Fruit fly (Drosophila melanogaster) whole organism, embryonic: ENCODE data around the gene Cwc25.

ENCODE experiments used
- Ada2b ChIP-seq: fragments of 200-800 bp; sonication (Bioruptor generic); IDR thresholded peaks from 2 replicates; pipeline ENCODE4 v1.3.6; 2022; ENCODE audit warnings: missing biosample characterization, missing genetic modification characterization
- CG10147 ChIP-seq: fragments of 200-800 bp; sonication (Bioruptor generic); optimal IDR thresholded peaks from 2 replicates; lab custom pipeline; 2019; ENCODE audit warnings: missing biosample characterization, mild to moderate bottlenecking, missing genetic modification characterization, moderate library complexity
- CG10462 ChIP-seq: fragments of 200-800 bp; sonication (Bioruptor generic); optimal IDR thresholded peaks from 2 replicates; lab custom pipeline; 2016; ENCODE audit warnings: missing biosample characterization, missing genetic modification characterization
- CG12104 ChIP-seq: fragments of 200-800 bp; sonication (Bioruptor generic); optimal IDR thresholded peaks from 3 replicates; lab custom pipeline; 2016; ENCODE audit warnings: missing biosample characterization, missing genetic modification characterization
- CG14860 ChIP-seq: fragments of 200-800 bp; sonication (Bioruptor generic); IDR thresholded peaks from 3 replicates; pipeline ENCODE4 v1.3.6; 2022; ENCODE audit warnings: missing biosample characterization, missing genetic modification characterization; ENCODE audit not compliant: partially characterized antibody
- CG2889 ChIP-seq: fragments of 200-800 bp; sonication (Bioruptor generic); IDR thresholded peaks from 3 replicates; pipeline ENCODE4 v1.3.6; 2022; ENCODE audit warnings: missing biosample characterization, missing genetic modification characterization
- CG31441 ChIP-seq: fragments of 200-800 bp; sonication (Bioruptor generic); IDR thresholded peaks from 2 replicates; pipeline ENCODE4 v1.3.6; 2022; ENCODE audit warnings: missing biosample characterization, missing genetic modification characterization
- CG33557 ChIP-seq: fragments of 200-800 bp; sonication (Bioruptor generic); optimal IDR thresholded peaks from 2 replicates; lab custom pipeline; 2019; ENCODE audit warnings: missing biosample characterization, mild to moderate bottlenecking, missing genetic modification characterization, moderate library complexity
- CG42726 ChIP-seq: fragments of 200-800 bp; sonication (Bioruptor generic); IDR thresholded peaks from 2 replicates; pipeline ENCODE4 v1.3.6; 2022; ENCODE audit warnings: missing biosample characterization, missing genetic modification characterization; ENCODE audit not compliant: partially characterized antibody
- CG6689 ChIP-seq: fragments of 200-800 bp; sonication (Bioruptor generic); IDR thresholded peaks from 2 replicates; pipeline ENCODE4 v1.3.6; 2022; ENCODE audit warnings: missing biosample characterization, missing genetic modification characterization
- CG6765 ChIP-seq: fragments of 200-800 bp; sonication (Bioruptor generic); optimal IDR thresholded peaks from 3 replicates; lab custom pipeline; 2017; ENCODE audit warnings: missing biosample characterization, mild to moderate bottlenecking, missing genetic modification characterization
- CG8359 ChIP-seq: fragments of 200-800 bp; sonication (Bioruptor generic); optimal IDR thresholded peaks from 2 replicates; lab custom pipeline; 2017; ENCODE audit warnings: missing biosample characterization, mild to moderate bottlenecking, missing genetic modification characterization, borderline replicate concordance
- CG8924 ChIP-seq: fragments of 200-800 bp; optimal IDR thresholded peaks from 3 replicates; lab custom pipeline; 2019; ENCODE audit warnings: missing biosample characterization, mild to moderate bottlenecking, missing genetic modification characterization, moderate library complexity
- CG9215 ChIP-seq: fragments of 200-800 bp; sonication (Bioruptor generic); IDR thresholded peaks from 2 replicates; pipeline ENCODE4 v1.3.6; 2022; ENCODE audit warnings: missing biosample characterization, missing genetic modification characterization
- Chrac-16 ChIP-seq: fragments of 200-800 bp; sonication (Bioruptor generic); optimal IDR thresholded peaks from 3 replicates; lab custom pipeline; 2016; ENCODE audit warnings: missing biosample characterization, missing genetic modification characterization
- CrebB ChIP-seq: fragments of 200-800 bp; sonication (Bioruptor generic); optimal IDR thresholded peaks from 3 replicates; lab custom pipeline; 2018; ENCODE audit warnings: missing biosample characterization, mild to moderate bottlenecking, missing genetic modification characterization
- D ChIP-seq, 2 experiments: fragments of 200-800 bp in 1 of 2; fragments of >200 bp in 1 of 2; sonication (Bioruptor generic) in 1 of 2; optimal IDR thresholded peaks; 2 replicates in 1 of 2; 3 replicates in 1 of 2; lab custom pipeline; 2017; ENCODE audit warnings: mild to moderate bottlenecking in 1 of 2, missing biosample characterization in 1 of 2, missing genetic modification characterization in 1 of 2, missing genetic modification reagents in 1 of 2
- D19B ChIP-seq: fragments of 200-800 bp; sonication (Bioruptor generic); optimal IDR thresholded peaks from 2 replicates; lab custom pipeline; 2017; ENCODE audit warnings: missing biosample characterization, mild to moderate bottlenecking, missing genetic modification characterization
- Dad ChIP-seq: fragments of 200-800 bp; sonication (Bioruptor generic); optimal IDR thresholded peaks from 3 replicates; lab custom pipeline; 2016; ENCODE audit warnings: missing biosample characterization, missing genetic modification characterization
- Kr ChIP-seq: fragments of 200-800 bp; sonication (Bioruptor generic); optimal IDR thresholded peaks from 2 replicates; lab custom pipeline; 2017; ENCODE audit warnings: missing biosample characterization, mild to moderate bottlenecking, missing genetic modification characterization
- Meics ChIP-seq: fragments of 200-800 bp; sonication (Bioruptor generic); optimal IDR thresholded peaks from 2 replicates; lab custom pipeline; 2017; ENCODE audit warnings: missing biosample characterization, mild to moderate bottlenecking, missing genetic modification characterization
- NC2β ChIP-seq: fragments of 200-800 bp; sonication (Bioruptor generic); optimal IDR thresholded peaks from 2 replicates; lab custom pipeline; 2016; ENCODE audit warnings: missing biosample characterization, missing genetic modification characterization
- NFAT ChIP-seq: fragments of 200-800 bp; sonication (Bioruptor generic); IDR thresholded peaks from 2 replicates; pipeline ENCODE4 v1.3.6; 2022; ENCODE audit warnings: missing biosample characterization, missing genetic modification characterization
- Nf-YC ChIP-seq: fragments of 200-800 bp; optimal IDR thresholded peaks from 3 replicates; lab custom pipeline; 2019; ENCODE audit warnings: missing biosample characterization, mild to moderate bottlenecking, missing genetic modification characterization, moderate library complexity
- Optix ChIP-seq: fragments of 200-800 bp; sonication (Bioruptor generic); IDR thresholded peaks from 3 replicates; pipeline ENCODE4 v1.3.6; 2022; ENCODE audit warnings: missing biosample characterization, missing genetic modification characterization
- Ssrp ChIP-seq: fragments of 200-800 bp; sonication (Bioruptor generic); optimal IDR thresholded peaks from 2 replicates; lab custom pipeline; 2018; ENCODE audit warnings: missing biosample characterization, mild to moderate bottlenecking, missing genetic modification characterization, moderate library complexity
- Xbp1 ChIP-seq: fragments of 200-800 bp; sonication (Bioruptor generic); optimal IDR thresholded peaks from 3 replicates; lab custom pipeline; 2016; ENCODE audit warnings: missing biosample characterization, mild to moderate bottlenecking, missing genetic modification characterization
- ara ChIP-seq: fragments of 200-800 bp; sonication (Bioruptor generic); IDR thresholded peaks from 2 replicates; pipeline ENCODE4 v1.3.6; 2022; ENCODE audit warnings: missing biosample characterization, missing genetic modification characterization
- corto ChIP-seq: fragments of 200-800 bp; sonication (Bioruptor generic); optimal IDR thresholded peaks from 2 replicates; lab custom pipeline; 2016; ENCODE audit warnings: missing biosample characterization, mild to moderate bottlenecking, missing genetic modification characterization, moderate library complexity
- dmrt11E ChIP-seq: fragments of 200-800 bp; sonication (Bioruptor generic); optimal IDR thresholded peaks from 3 replicates; lab custom pipeline; 2018; ENCODE audit warnings: missing biosample characterization, mild to moderate bottlenecking, missing genetic modification characterization, moderate library complexity
- emc ChIP-seq: fragments of 200-800 bp; sonication (Bioruptor generic); optimal IDR thresholded peaks from 2 replicates; lab custom pipeline; 2016; ENCODE audit warnings: missing biosample characterization, missing genetic modification characterization
- ems ChIP-seq: fragments of 200-800 bp; sonication (Bioruptor generic); optimal IDR thresholded peaks from 3 replicates; lab custom pipeline; 2016; ENCODE audit warnings: missing biosample characterization, missing genetic modification characterization
- ftz-f1 ChIP-seq: fragments of 200-800 bp; sonication (Bioruptor generic); optimal IDR thresholded peaks from 2 replicates; lab custom pipeline; 2016; ENCODE audit warnings: missing biosample characterization, missing genetic modification characterization
- gro ChIP-seq: fragments of 200-800 bp; sonication (Bioruptor generic); optimal IDR thresholded peaks from 2 replicates; lab custom pipeline; 2016; ENCODE audit warnings: missing biosample characterization, missing genetic modification characterization
- hkb ChIP-seq, 2 experiments: fragments of 200-800 bp in 1 of 2; fragments of >200 bp in 1 of 2; sonication (Bioruptor generic) in 1 of 2; IDR thresholded peaks in 1 of 2; optimal IDR thresholded peaks in 1 of 2; 2 replicates each; pipeline versions ENCODE4 v1.3.6 to Lab custom; 2017 to 2022; ENCODE audit warnings: missing biosample characterization in 1 of 2, missing genetic modification characterization in 1 of 2
- ind ChIP-seq: fragments of 200-800 bp; sonication (Bioruptor generic); optimal IDR thresholded peaks from 3 replicates; lab custom pipeline; 2016; ENCODE audit warnings: missing biosample characterization, missing genetic modification characterization
- jumu ChIP-seq: fragments of 200-800 bp; sonication (Bioruptor generic); optimal IDR thresholded peaks from 3 replicates; lab custom pipeline; 2016; ENCODE audit warnings: missing biosample characterization, missing genetic modification characterization
- nerfin-1 ChIP-seq: fragments of 200-800 bp; sonication (Bioruptor generic); optimal IDR thresholded peaks from 3 replicates; lab custom pipeline; 2019; ENCODE audit warnings: missing biosample characterization, mild to moderate bottlenecking, missing genetic modification characterization, moderate library complexity
- ranshi ChIP-seq: fragments of 200-800 bp; sonication (Bioruptor generic); IDR thresholded peaks from 2 replicates; pipeline ENCODE4 v1.3.6; 2022; ENCODE audit warnings: missing biosample characterization, missing genetic modification characterization
- repo ChIP-seq: fragments of 200-800 bp; sonication (Bioruptor generic); optimal IDR thresholded peaks from 2 replicates; lab custom pipeline; 2016; ENCODE audit warnings: missing biosample characterization, missing genetic modification characterization
- rib ChIP-seq: fragments of 200-800 bp; sonication (Bioruptor generic); IDR thresholded peaks from 2 replicates; pipeline ENCODE4 v1.3.6; 2022; ENCODE audit warnings: missing biosample characterization, missing genetic modification characterization
- run ChIP-seq: fragments of 200-800 bp; sonication (Bioruptor generic); optimal IDR thresholded peaks from 3 replicates; lab custom pipeline; 2018; ENCODE audit warnings: missing biosample characterization, mild to moderate bottlenecking, missing genetic modification characterization
- salm ChIP-seq: fragments of 200-800 bp; sonication (Bioruptor generic); optimal IDR thresholded peaks from 2 replicates; lab custom pipeline; 2018; ENCODE audit warnings: missing biosample characterization, mild to moderate bottlenecking, missing genetic modification characterization
- slbo ChIP-seq: fragments of 200-800 bp; sonication (Bioruptor generic); IDR thresholded peaks from 2 replicates; pipeline ENCODE4 v1.3.6; 2022; ENCODE audit warnings: missing biosample characterization, missing genetic modification characterization
- tgo ChIP-seq: fragments of 200-800 bp; sonication (Bioruptor generic); IDR thresholded peaks from 3 replicates; pipeline ENCODE4 v1.3.6; 2022; ENCODE audit warnings: missing biosample characterization, missing genetic modification characterization
- tup ChIP-seq: fragments of 200-800 bp; sonication (Bioruptor generic); optimal IDR thresholded peaks from 2 replicates; lab custom pipeline; 2016; ENCODE audit warnings: missing biosample characterization, mild to moderate bottlenecking, missing genetic modification characterization, moderate library complexity
- unc-4 ChIP-seq: fragments of 200-800 bp; sonication (Bioruptor generic); IDR thresholded peaks from 2 replicates; pipeline ENCODE4 v1.3.6; 2022; ENCODE audit warnings: missing biosample characterization, missing genetic modification characterization; ENCODE audit not compliant: partially characterized antibody

Cwc25 gene

dm6 chr2L:2731370-2732138 is 13.3 kb upstream of the Cwc25 start (continued):
- TF ChIP-seq salm (tag; lab: Kevin White, UChicago) (no peak), Ada2b (GFP tag; lab: Robert Waterston, UW) (no peak), Kr (GFP tag; lab: Kevin White, UChicago) (no peak), emc (GFP tag; lab: Kevin White, UChicago) (no peak), ara (GFP tag; lab: Robert Waterston, UW) (peak; percentile 47; the same call in 1 of the 2 replicates), ind (peak; percentile 40), NFAT (GFP tag; lab: Robert Waterston, UW) (no peak), nerfin-1 (no peak), CG33557 (GFP tag; lab: Kevin White, UChicago) (no peak), CG8924 (tag; lab: Kevin White, UChicago) (peak; percentile 0), CG2889 (GFP tag; lab: Robert Waterston, UW) (no peak), gro (no peak), CG6689 (GFP tag; lab: Robert Waterston, UW) (peak; percentile 67; the same call in 1 of the 2 replicates), CG42726 (GFP tag; lab: Robert Waterston, UW) (no peak), hkb (optimal IDR thresholded peaks at IDR 0.05; lab: Kevin White, UChicago) (no peak), hkb (GFP tag; IDR thresholded peaks at IDR 0.05; lab: Robert Waterston, UW) (0 out of 2 replicates have a peak, but pooled peaks have one; percentile 23), ems (peak; percentile 23), tup (GFP tag; lab: Kevin White, UChicago) (no peak), repo (no peak), corto (GFP tag; lab: Kevin White, UChicago) (no peak), CrebB (tag; lab: Kevin White, UChicago) (no peak), ftz-f1 (GFP tag; lab: Kevin White, UChicago) (peak; percentile 63), CG9215 (GFP tag; lab: Robert Waterston, UW) (no peak; the same call in 1 of the 2 replicates), D19B (GFP tag; lab: Kevin White, UChicago) (no peak), CG10147 (GFP tag; lab: Kevin White, UChicago) (no peak), CG10462 (GFP tag; lab: Kevin White, UChicago) (no peak), CG12104 (GFP tag; lab: Kevin White, UChicago) (no peak), rib (no peak), D (optimal IDR thresholded peaks at IDR 0.05; lab: Kevin White, UChicago) (no peak), D (GFP tag; optimal IDR thresholded peaks at IDR 0.05; lab: Kevin White, UChicago) (peak; percentile 15), jumu (GFP tag; lab: Kevin White, UChicago) (no peak), Nf-YC (tag; lab: Kevin White, UChicago) (no peak), Xbp1 (GFP tag; lab: Kevin White, UChicago) (peak; percentile 16), Ssrp (no peak), unc-4 (GFP tag; lab: Robert Waterston, UW) (no peak), CG14860 (GFP tag; lab: Robert Waterston, UW) (no peak), ranshi (GFP tag; lab: Robert Waterston, UW) (no peak), Meics (GFP tag; lab: Kevin White, UChicago) (peak; percentile 33), tgo (peak; percentile 27; the same call in 1 of the 3 replicates), CG8359 (no peak), run (tag; lab: Kevin White, UChicago) (no peak), Dad (GFP tag; lab: Kevin White, UChicago) (no peak), NC2β (peak; percentile 11), CG31441 (GFP tag; lab: Robert Waterston, UW) (peak; percentile 42), Optix (GFP tag; lab: Robert Waterston, UW) (0 out of 3 replicates have a peak, but pooled peaks have one; percentile 47), Chrac-16 (GFP tag; lab: Kevin White, UChicago) (no peak), dmrt11E (tag; lab: Kevin White, UChicago) (no peak), CG6765 (no peak), slbo (GFP tag; lab: Robert Waterston, UW) (peak; percentile 52; the same call in 1 of the 2 replicates)
